Fruit fly (Drosophila melanogaster): Measurements from ENCODE around the gene RpS13.

DNA sequence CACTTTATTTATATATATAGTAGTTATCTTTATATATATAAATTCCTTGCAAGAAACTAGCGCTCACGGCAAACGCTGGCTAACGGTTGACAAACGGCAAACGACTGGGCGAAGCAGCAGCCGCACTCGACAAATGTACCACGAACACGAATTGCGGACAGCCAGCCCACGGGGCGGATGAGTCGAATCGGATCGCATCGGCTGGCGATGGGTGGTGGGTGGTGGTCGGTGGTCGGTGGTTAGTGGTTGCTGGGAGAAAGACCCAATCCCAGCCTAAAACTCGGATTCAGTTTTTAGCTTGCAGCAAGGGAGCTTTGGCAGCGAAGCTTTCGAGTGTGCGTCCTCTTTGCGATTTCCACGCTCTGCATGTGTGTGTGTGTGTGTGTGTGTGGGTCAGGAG, 39.3 kb downstream of the RpS13 start, which contains the start of gene CG7781:
- TF ChIP-seq CG10631 (GFP tag; optimal IDR thresholded peaks at IDR 0.05) (no peak), fd59A (GFP tag; optimal IDR thresholded peaks at IDR 0.05) (no peak), ss (GFP tag; optimal IDR thresholded peaks at IDR 0.05) (no peak), Hr38 (GFP tag; optimal IDR thresholded peaks at IDR 0.05) (no peak), eg (GFP tag; IDR thresholded peaks at IDR 0.05) (0 out of 3 replicates have a peak, but pooled peaks have one; percentile 13), Gug (GFP tag; IDR thresholded peaks at IDR 0.05) (no peak), CG9139 (GFP tag; optimal IDR thresholded peaks at IDR 0.05) (no peak), Blimp-1 (GFP tag; optimal IDR thresholded peaks at IDR 0.05) (no peak), fd85E (GFP tag; optimal IDR thresholded peaks at IDR 0.05) (no peak), esn (GFP tag; optimal IDR thresholded peaks at IDR 0.05) (no peak), Ets21C (GFP tag; optimal IDR thresholded peaks at IDR 0.05) (no peak), CG16779 (tag; optimal IDR thresholded peaks at IDR 0.05) (no peak), spab (GFP tag; optimal IDR thresholded peaks at IDR 0.05) (no peak), achi (GFP tag; optimal IDR thresholded peaks at IDR 0.05) (no peak)

Measured in whole organism, prepupa.